Fruit fly (Drosophila melanogaster) whole organism, wandering third instar larva: ENCODE data around the gene Klp61F.

Experiments
- N ChIP-seq: fragments of >200 bp; optimal IDR thresholded peaks from 2 replicates; lab custom pipeline; 2018; ENCODE audit warnings: missing biosample characterization, missing external identifiers, missing genetic modification characterization
- dl ChIP-seq, 2 experiments: fragments of 175-275, 200-275 bp in 1 of 2; fragments of 200-275 bp in 1 of 2; sonication (Bioruptor generic); optimal IDR thresholded peaks; lab custom pipeline; 2018; ENCODE audit warnings: mild to moderate bottlenecking in 2 of 2, missing biosample characterization in 2 of 2, missing genetic modification characterization in 2 of 2, moderate library complexity in 2 of 2; ENCODE audit not compliant: partially characterized antibody in 2 of 2, insufficient read depth in 1 of 2
- dmrt93B ChIP-seq: fragments of 200-800 bp; sonication (Bioruptor generic); optimal IDR thresholded peaks from 2 replicates; lab custom pipeline; 2018; ENCODE audit warnings: missing biosample characterization, mild to moderate bottlenecking, missing genetic modification characterization
- h ChIP-seq: fragments of 200-800 bp; sonication (Bioruptor generic); optimal IDR thresholded peaks from 3 replicates; lab custom pipeline; 2016; ENCODE audit warnings: missing biosample characterization, mild to moderate bottlenecking, missing genetic modification characterization

dm6 chr3L:1195868-1196552 is 49.7 kb downstream of the Klp61F start, which contains the start of gene Aplip1:
- TF ChIP-seq N (no peak), h (GFP tag; lab: Kevin White, UChicago) (no peak), dl (GFP tag; optimal IDR thresholded peaks at IDR 0.05; lab: Kevin White, UChicago; ENCODE audit: insufficient read depth in 1 of 2, partially characterized antibody in 2 of 2) (no peak), dmrt93B (GFP tag; lab: Kevin White, UChicago) (no peak)
